Worm (Caenorhabditis elegans) whole organism, early embryonic: ENCODE data around the gene C34C12.2.
A peak's percentile ranks its signal among the peaks of the same experiment; 100 is the strongest.

Source experiments
- F13C5.2 ChIP-seq: sonication (generic microtip); optimal IDR thresholded peaks from 2 replicates; lab custom pipeline; 2017; ENCODE audit warnings: mild to moderate bottlenecking, missing genetic modification characterization, inconsistent platforms, missing compliant biosample characterization
- ama-1 ChIP-seq: fragments of 150-350 bp; optimal IDR thresholded peaks from 2 replicates; lab custom pipeline; 2014
- ceh-36 ChIP-seq: sonication (generic microtip); optimal IDR thresholded peaks from 2 replicates; lab custom pipeline; 2016; ENCODE audit warnings: missing genetic modification characterization, inconsistent platforms, missing compliant biosample characterization
- flt-1 ChIP-seq: fragments of 200-800 bp; sonication (Bioruptor generic); IDR thresholded peaks from 2 replicates; pipeline ENCODE4 v1.3.6; 2022; ENCODE audit warnings: missing genetic modification characterization, missing compliant biosample characterization
- hmg-4 ChIP-seq: fragments of 200-800 bp; sonication (Bioruptor generic); optimal IDR thresholded peaks from 2 replicates; lab custom pipeline; 2018; ENCODE audit warnings: mild to moderate bottlenecking, missing genetic modification characterization, missing compliant biosample characterization
- pes-1 ChIP-seq: fragments of 200-800 bp; sonication (Bioruptor generic); IDR thresholded peaks from 2 replicates; pipeline ENCODE4 v1.3.6; 2022; ENCODE audit warnings: missing genetic modification reagents, missing genetic modification characterization, missing compliant biosample characterization
- tbx-11 ChIP-seq: fragments of 200-800 bp; sonication (Bioruptor generic); IDR thresholded peaks from 2 replicates; pipeline ENCODE4 v1.3.6; 2022; ENCODE audit warnings: missing genetic modification characterization, missing compliant biosample characterization
- tra-4 ChIP-seq: sonication (generic microtip); optimal IDR thresholded peaks from 2 replicates; lab custom pipeline; 2017; ENCODE audit warnings: missing genetic modification characterization, missing compliant biosample characterization

DNA sequence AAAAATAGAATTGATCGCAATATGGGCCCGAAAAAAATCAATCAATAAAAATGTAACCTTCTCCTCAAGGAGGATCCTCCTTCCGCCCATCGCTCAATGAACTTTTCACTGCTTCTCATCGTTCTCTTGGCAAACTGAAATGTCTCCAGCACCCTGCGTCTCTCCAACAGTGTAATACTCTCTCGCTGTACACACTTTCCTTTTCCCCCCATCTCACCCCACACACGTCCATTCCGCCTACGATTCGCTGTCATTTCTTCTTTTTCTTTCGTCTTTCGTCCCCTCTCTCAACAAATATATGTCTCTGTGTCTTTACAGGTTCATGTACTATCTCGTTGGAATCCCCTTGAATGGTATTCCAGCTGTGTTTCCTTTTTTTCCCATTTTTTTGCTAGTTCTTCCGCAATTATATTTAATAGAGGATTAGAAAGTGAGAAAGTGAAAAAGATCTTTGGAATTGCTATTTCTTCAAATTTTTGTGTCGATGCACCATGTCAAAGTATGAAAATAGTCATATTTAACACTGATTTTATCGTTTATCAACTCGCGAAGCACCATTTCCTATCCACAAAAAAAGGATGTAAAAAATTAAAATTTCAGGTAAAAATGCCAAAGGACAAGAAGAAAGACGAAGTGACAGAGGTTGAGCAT, 17.9 kb downstream of the C34C12.2 start, which contains the start of gene rsu-1:
- TF ChIP-seq ama-1 (lab: Kevin White, UChicago) (no peak), flt-1 (GFP tag; lab: Robert Waterston, UW) (no peak), hmg-4 (GFP tag; lab: Kevin White, UChicago) (no peak), F13C5.2 (tag; lab: Kevin White, UChicago) (peak; percentile 26), tbx-11 (no peak), ceh-36 (tag; lab: Kevin White, UChicago) (no peak), tra-4 (tag; lab: Kevin White, UChicago) (no peak), pes-1 (GFP tag; lab: Robert Waterston, UW) (no peak)
